Worm (Caenorhabditis elegans) whole organism, midembryonic: Measurements from ENCODE around the gene ZK354.9.
"Not testable (repeated sequence)": the region's sequence is repeated elsewhere in the genome, so short reads cannot be mapped to it uniquely, and the experiment has no call there.

Source experiments
- T22C8.4 ChIP-seq: fragments of 200-800 bp; sonication (Bioruptor generic); IDR thresholded peaks from 2 replicates; pipeline ENCODE4 v1.3.6; 2022; ENCODE audit warnings: missing genetic modification characterization, missing compliant biosample characterization
- cog-1 ChIP-seq: sonication (generic microtip); optimal IDR thresholded peaks from 2 replicates; lab custom pipeline; 2016; ENCODE audit warnings: missing genetic modification characterization, missing compliant biosample characterization
- flt-1 ChIP-seq: fragments of 200-800 bp; sonication (Bioruptor generic); IDR thresholded peaks from 2 replicates; pipeline ENCODE4 v1.3.6; 2022; ENCODE audit warnings: missing genetic modification characterization, missing compliant biosample characterization
- klf-2 ChIP-seq: fragments of 200-800 bp; sonication (Bioruptor generic); conservative IDR thresholded peaks from 2 replicates; pipeline ENCODE4 v1.3.6; 2022; ENCODE audit warnings: missing genetic modification reagents, missing genetic modification characterization, missing compliant biosample characterization
- med-1 ChIP-seq: sonication (generic microtip); optimal IDR thresholded peaks from 2 replicates; lab custom pipeline; 2017; ENCODE audit warnings: missing genetic modification characterization, mild to moderate bottlenecking, missing compliant biosample characterization, antibody characterized with exemption, missing genetic modification reagents; ENCODE audit not compliant: insufficient read depth
- ref-1 ChIP-seq: fragments of 200-800 bp; sonication (Bioruptor generic); conservative IDR thresholded peaks from 2 replicates; pipeline ENCODE4 v1.3.6; 2022; ENCODE audit warnings: missing genetic modification reagents, missing genetic modification characterization, missing compliant biosample characterization
- tab-1 ChIP-seq: fragments of 200-800 bp; sonication (Bioruptor generic); IDR thresholded peaks from 2 replicates; pipeline ENCODE4 v1.3.6; 2022; ENCODE audit warnings: missing genetic modification characterization, missing compliant biosample characterization
- ztf-23 ChIP-seq: fragments of 200-800 bp; sonication (Bioruptor generic); IDR thresholded peaks from 2 replicates; pipeline ENCODE4 v1.3.6; 2022; ENCODE audit warnings: missing genetic modification reagents, missing genetic modification characterization, missing compliant biosample characterization

ce11 chrIV:5308046-5308643 is at the start of gene ZK354.9, which contains the start of gene msp-58:
- not testable (repeated sequence) for TF ChIP-seq flt-1 (GFP tag; lab: Robert Waterston, UW); T22C8.4 (GFP tag; lab: Robert Waterston, UW); cog-1 (tag; lab: Kevin White, UChicago); ztf-23 (GFP tag; lab: Robert Waterston, UW); med-1 (GFP tag; lab: Kevin White, UChicago); tab-1 (GFP tag; lab: Robert Waterston, UW); ref-1 (GFP tag; lab: Robert Waterston, UW); klf-2 (GFP tag; lab: Robert Waterston, UW)
